Worm (Caenorhabditis elegans) whole organism, L1 larva: ENCODE measurements around the gene mboa-2.

Experiments
- C04F5.9 ChIP-seq: sonication (generic microtip); optimal IDR thresholded peaks from 2 replicates; lab custom pipeline; 2016; ENCODE audit warnings: missing genetic modification characterization, missing compliant biosample characterization
- C16A3.4 ChIP-seq: fragments of 150-350 bp; optimal IDR thresholded peaks from 2 replicates; lab custom pipeline; 2014; ENCODE audit warnings: missing biosample characterization, missing genetic modification characterization
- F16B12.6 ChIP-seq: fragments of 150-350 bp; optimal IDR thresholded peaks from 2 replicates; lab custom pipeline; 2014; ENCODE audit warnings: missing biosample characterization, missing genetic modification characterization
- aly-2 ChIP-seq: fragments of 150-350 bp; optimal IDR thresholded peaks from 2 replicates; lab custom pipeline; 2014; ENCODE audit warnings: missing biosample characterization, missing genetic modification characterization
- blmp-1 ChIP-seq: fragments of 150-350 bp; optimal IDR thresholded peaks from 2 replicates; lab custom pipeline; 2014; ENCODE audit warnings: missing biosample characterization, missing genetic modification characterization
- ceh-63 ChIP-seq: fragments of 200-800 bp; sonication (Bioruptor generic); optimal IDR thresholded peaks from 2 replicates; lab custom pipeline; 2018; ENCODE audit warnings: mild to moderate bottlenecking, missing genetic modification characterization, missing compliant biosample characterization
- ceh-8 ChIP-seq: fragments of 200-800 bp; sonication (Bioruptor generic); optimal IDR thresholded peaks from 2 replicates; lab custom pipeline; 2018; ENCODE audit warnings: mild to moderate bottlenecking, missing genetic modification characterization, moderate library complexity, missing compliant biosample characterization
- ceh-88 ChIP-seq: fragments of 200-800 bp; sonication (Bioruptor generic); IDR thresholded peaks from 2 replicates; pipeline ENCODE4 v1.3.6; 2022; ENCODE audit warnings: missing genetic modification characterization, missing compliant biosample characterization
- ceh-90 ChIP-seq: sonication (generic microtip); optimal IDR thresholded peaks from 2 replicates; lab custom pipeline; 2016; ENCODE audit warnings: missing genetic modification characterization, missing compliant biosample characterization
- ces-1 ChIP-seq: fragments of 150-350 bp; optimal IDR thresholded peaks from 2 replicates; lab custom pipeline; 2014; ENCODE audit warnings: missing biosample characterization, missing genetic modification reagents, missing genetic modification characterization
- dsc-1 ChIP-seq: sonication (generic microtip); optimal IDR thresholded peaks from 2 replicates; lab custom pipeline; 2016; ENCODE audit warnings: mild to moderate bottlenecking, missing genetic modification characterization, missing compliant biosample characterization
- efl-1 ChIP-seq, 4 experiments: fragments of 150-350 bp; optimal IDR thresholded peaks in 3 of 4; peaks in 1 of 4; 1 replicate in 1 of 4; 2 replicates in 3 of 4; lab custom pipeline; 2014; ENCODE audit warnings: missing biosample characterization in 2 of 4, missing genetic modification characterization in 2 of 4, missing genetic modification reagents in 2 of 4
- egl-13 ChIP-seq: sonication (generic microtip); optimal IDR thresholded peaks from 2 replicates; lab custom pipeline; 2016; ENCODE audit warnings: missing genotype, missing genetic modification reagents, missing genetic modification characterization, missing compliant biosample characterization
- egl-27 ChIP-seq, 2 experiments: fragments of 150-350 bp in 1 of 2; sonication (generic microtip); optimal IDR thresholded peaks; 3 replicates each; lab custom pipeline; 2017 to 2018; ENCODE audit warnings: missing biosample characterization in 2 of 2, missing genetic modification characterization in 2 of 2, missing genetic modification reagents in 2 of 2
- elt-2 ChIP-seq: sonication (generic microtip); optimal IDR thresholded peaks from 2 replicates; lab custom pipeline; 2016; ENCODE audit warnings: missing genetic modification characterization, mild to moderate bottlenecking, inconsistent platforms, missing compliant biosample characterization, missing genetic modification reagents
- grh-1 ChIP-seq: fragments of 200-800 bp; sonication (Bioruptor generic); IDR thresholded peaks from 2 replicates; pipeline ENCODE4 v1.3.6; 2022; ENCODE audit warnings: missing genetic modification reagents, missing genetic modification characterization, missing compliant biosample characterization
- hlh-17 ChIP-seq: fragments of 200-800 bp; sonication (Bioruptor generic); optimal IDR thresholded peaks from 2 replicates; lab custom pipeline; 2018; ENCODE audit warnings: missing genetic modification characterization, mild to moderate bottlenecking, missing compliant biosample characterization, moderate library complexity, borderline replicate concordance
- jun-1 ChIP-seq: fragments of 150-350 bp; optimal IDR thresholded peaks from 2 replicates; lab custom pipeline; 2014; ENCODE audit warnings: missing biosample characterization, missing genetic modification reagents, missing genetic modification characterization
- lin-15B ChIP-seq: fragments of 150-350 bp; sonication (generic microtip); optimal IDR thresholded peaks from 3 replicates; lab custom pipeline; 2014; ENCODE audit warnings: missing biosample characterization, missing genetic modification characterization
- lin-35 ChIP-seq, 2 experiments: fragments of 150-350 bp; optimal IDR thresholded peaks; 2 replicates each; lab custom pipeline; 2014; ENCODE audit warnings: missing biosample characterization in 2 of 2, missing genetic modification characterization in 2 of 2, missing genetic modification reagents in 2 of 2
- lin-39 ChIP-seq: fragments of 150-350 bp; optimal IDR thresholded peaks from 2 replicates; lab custom pipeline; 2014; ENCODE audit warnings: missing biosample characterization, missing genetic modification reagents, missing genetic modification characterization
- lsy-2 ChIP-seq, 2 experiments: fragments of 150-350 bp; optimal IDR thresholded peaks; 2 replicates each; lab custom pipeline; 2014; ENCODE audit warnings: missing biosample characterization in 2 of 2, missing genetic modification characterization in 2 of 2
- mab-9 ChIP-seq: fragments of 200-800 bp; sonication (Bioruptor generic); IDR thresholded peaks from 2 replicates; pipeline ENCODE4 v1.3.6; 2022; ENCODE audit warnings: missing genetic modification reagents, missing genetic modification characterization, missing compliant biosample characterization
- mef-2 ChIP-seq: fragments of 150-350 bp; optimal IDR thresholded peaks from 2 replicates; lab custom pipeline; 2014; ENCODE audit warnings: missing biosample characterization, missing genetic modification characterization
- mep-1 ChIP-seq: fragments of 150-350 bp; optimal IDR thresholded peaks from 2 replicates; lab custom pipeline; 2014; ENCODE audit warnings: missing biosample characterization, missing genetic modification characterization
- nhr-19 ChIP-seq: fragments of 200-800 bp; sonication (Bioruptor generic); conservative IDR thresholded peaks from 2 replicates; pipeline ENCODE4 v1.3.6; 2022; ENCODE audit warnings: missing genetic modification characterization, missing compliant biosample characterization
- nhr-20 ChIP-seq: sonication (generic microtip); optimal IDR thresholded peaks from 2 replicates; lab custom pipeline; 2016; ENCODE audit warnings: mild to moderate bottlenecking, missing genetic modification characterization, missing compliant biosample characterization
- nhr-237 ChIP-seq: fragments of 150-350 bp; optimal IDR thresholded peaks from 2 replicates; lab custom pipeline; 2014; ENCODE audit warnings: missing biosample characterization, missing genetic modification characterization
- nhr-28 ChIP-seq: fragments of 150-350 bp; optimal IDR thresholded peaks from 2 replicates; lab custom pipeline; 2014; ENCODE audit warnings: missing biosample characterization, missing genetic modification characterization
- nhr-47 ChIP-seq: sonication (generic microtip); optimal IDR thresholded peaks from 2 replicates; lab custom pipeline; 2016; ENCODE audit warnings: mild to moderate bottlenecking, missing genetic modification characterization, moderate library complexity, missing compliant biosample characterization
- nhr-71 ChIP-seq: sonication (generic microtip); optimal IDR thresholded peaks from 2 replicates; lab custom pipeline; 2016; ENCODE audit warnings: mild to moderate bottlenecking, missing genetic modification characterization, moderate library complexity, missing compliant biosample characterization
- nhr-90 ChIP-seq: sonication (generic microtip); optimal IDR thresholded peaks from 2 replicates; lab custom pipeline; 2016; ENCODE audit warnings: mild to moderate bottlenecking, missing genetic modification characterization, missing compliant biosample characterization; ENCODE audit not compliant: poor library complexity
- pax-3 ChIP-seq: fragments of 200-800 bp; sonication (Bioruptor generic); optimal IDR thresholded peaks from 2 replicates; lab custom pipeline; 2018; ENCODE audit warnings: mild to moderate bottlenecking, missing genetic modification characterization, moderate library complexity, missing compliant biosample characterization
- rnt-1 ChIP-seq: sonication (generic microtip); optimal IDR thresholded peaks from 2 replicates; lab custom pipeline; 2016; ENCODE audit warnings: mild to moderate bottlenecking, missing genetic modification characterization, moderate library complexity, missing compliant biosample characterization
- snpc-4 ChIP-seq: fragments of 150-350 bp; optimal IDR thresholded peaks from 2 replicates; lab custom pipeline; 2014; ENCODE audit warnings: missing biosample characterization, missing genetic modification characterization
- sox-4 ChIP-seq: sonication (generic microtip); optimal IDR thresholded peaks from 2 replicates; lab custom pipeline; 2016; ENCODE audit warnings: missing genetic modification characterization, missing compliant biosample characterization
- sptf-1 ChIP-seq: fragments of 150-350 bp; optimal IDR thresholded peaks from 2 replicates; lab custom pipeline; 2014; ENCODE audit warnings: missing biosample characterization, missing genetic modification characterization
- swsn-7 ChIP-seq: sonication (generic microtip); optimal IDR thresholded peaks from 2 replicates; lab custom pipeline; 2016; ENCODE audit warnings: missing genetic modification characterization, missing compliant biosample characterization
- tbx-2 ChIP-seq: sonication (generic microtip); optimal IDR thresholded peaks from 2 replicates; lab custom pipeline; 2016; ENCODE audit warnings: missing genetic modification characterization, missing compliant biosample characterization
- unc-130 ChIP-seq: fragments of 150-350 bp; optimal IDR thresholded peaks from 2 replicates; lab custom pipeline; 2017; ENCODE audit warnings: missing biosample characterization, missing genetic modification characterization, inconsistent platforms
- unc-30 ChIP-seq: sonication (generic microtip); optimal IDR thresholded peaks from 2 replicates; lab custom pipeline; 2017; ENCODE audit warnings: missing biosample characterization, missing genetic modification characterization
- unc-62 ChIP-seq: fragments of 150-350 bp; optimal IDR thresholded peaks from 2 replicates; lab custom pipeline; 2014; ENCODE audit warnings: missing biosample characterization, missing genetic modification reagents, missing genetic modification characterization
- vab-15 ChIP-seq: sonication (generic microtip); optimal IDR thresholded peaks from 2 replicates; lab custom pipeline; 2017; ENCODE audit warnings: missing genotype, mild to moderate bottlenecking, missing genetic modification characterization, missing compliant biosample characterization
- xbp-1 ChIP-seq: sonication (generic microtip); optimal IDR thresholded peaks from 2 replicates; lab custom pipeline; 2016; ENCODE audit warnings: missing genetic modification characterization, missing compliant biosample characterization
- ztf-11 ChIP-seq, 2 experiments: sonication (generic microtip); optimal IDR thresholded peaks; 2 replicates each; lab custom pipeline; 2016 to 2017; ENCODE audit warnings: missing genetic modification characterization in 2 of 2, missing biosample characterization in 1 of 2, missing compliant biosample characterization in 1 of 2

Gene mboa-2

DNA sequence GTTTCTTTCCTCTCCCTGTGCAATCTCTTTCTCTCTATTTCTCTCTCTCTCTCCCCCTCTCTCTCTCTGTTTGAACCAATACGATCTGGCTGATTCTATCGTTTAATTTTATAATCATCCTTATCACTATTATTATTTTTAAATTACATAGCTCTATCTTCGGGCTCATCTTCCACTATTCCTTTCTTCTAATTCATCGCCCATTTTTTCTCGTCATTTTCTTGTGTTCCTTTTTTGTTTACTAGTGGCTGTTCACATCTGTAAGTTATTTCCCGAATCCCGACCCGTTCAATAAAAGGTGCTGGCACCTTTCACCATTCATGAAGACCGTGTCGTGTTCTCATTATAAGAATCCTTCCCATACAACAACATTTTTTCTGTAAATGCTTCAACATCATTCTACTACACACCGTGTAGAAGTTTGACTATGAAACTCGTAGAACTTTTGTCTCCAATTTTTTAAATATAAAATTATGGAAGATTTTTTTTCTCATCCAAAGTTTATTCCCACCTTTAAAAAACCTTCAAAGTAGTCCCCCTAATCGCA, 4.0 kb downstream of the mboa-2 start (continued):
- TF ChIP-seq efl-1 (optimal IDR thresholded peaks at IDR 0.05; lab: Kevin White, UChicago), result peak in 1 of 2 experiments; percentile 15
- TF ChIP-seq efl-1 (GFP tag; optimal IDR thresholded peaks at IDR 0.05 in 1 of 2; lab: Kevin White, UChicago), result peak in 1 of 2 experiments; percentile 71
- no peak for TF ChIP-seq xbp-1 (tag; lab: Kevin White, UChicago)
- TF ChIP-seq jun-1 (tag; lab: Kevin White, UChicago), result no peak
- TF ChIP-seq ztf-11 (tag; optimal IDR thresholded peaks at IDR 0.05; lab: Kevin White, UChicago), result peak in 1 of 2 experiments; percentile 3
- no peak for TF ChIP-seq unc-130 (tag; lab: Kevin White, UChicago)
- TF ChIP-seq unc-30 (tag; lab: Kevin White, UChicago), result no peak
- TF ChIP-seq lin-39 (tag; lab: Kevin White, UChicago), result no peak
- TF ChIP-seq swsn-7 (tag; lab: Kevin White, UChicago), result no peak
- no peak for TF ChIP-seq snpc-4
- TF ChIP-seq C16A3.4 (tag; lab: Kevin White, UChicago), result no peak
- no peak for TF ChIP-seq lin-15B (tag; lab: Kevin White, UChicago)
- no peak for TF ChIP-seq hlh-17 (GFP tag; lab: Kevin White, UChicago)
- TF ChIP-seq dsc-1 (tag; lab: Kevin White, UChicago), result no peak
- no peak for TF ChIP-seq ceh-90 (tag; lab: Kevin White, UChicago)
- no peak for TF ChIP-seq grh-1 (GFP tag; lab: Robert Waterston, UW)
- TF ChIP-seq mep-1 (tag; lab: Kevin White, UChicago), result no peak
- no peak for TF ChIP-seq vab-15 (tag; lab: Kevin White, UChicago)
- TF ChIP-seq, all 84 proteins: peak for 9

DNA sequence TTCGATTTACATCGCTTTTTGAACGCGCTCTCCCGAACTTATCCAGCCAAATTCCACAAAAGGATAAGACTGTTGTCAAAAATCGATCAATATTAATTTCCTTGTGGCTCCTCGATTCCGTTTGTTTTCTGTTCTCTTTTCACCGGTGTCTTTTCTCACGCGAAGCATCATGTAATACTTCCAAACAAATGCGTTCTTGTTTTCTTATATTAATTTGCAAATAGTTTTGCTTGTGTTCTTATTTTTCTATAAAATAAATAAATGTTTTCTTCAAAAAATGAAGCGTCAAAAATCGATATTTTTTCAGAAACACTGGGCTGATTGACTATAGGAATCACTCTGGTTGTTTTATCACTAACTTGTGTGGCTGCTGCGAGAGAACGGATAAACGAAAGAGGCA, 8.7 kb downstream of the mboa-2 start, which contains the start of gene math-33:
TSS of gene math-33 (plus strand) at position 301 of the 400 bp plus-strand sequence.
- TF ChIP-seq sptf-1 (tag; lab: Kevin White, UChicago) (no peak), dsc-1 (tag; lab: Kevin White, UChicago) (no peak), blmp-1 (tag; lab: Kevin White, UChicago) (no peak), nhr-20 (tag; lab: Kevin White, UChicago) (no peak), ceh-63 (GFP tag; lab: Kevin White, UChicago) (no peak), hlh-17 (GFP tag; lab: Kevin White, UChicago) (no peak), nhr-19 (GFP tag; lab: Robert Waterston, UW) (no peak), pax-3 (tag; lab: Kevin White, UChicago) (no peak), ceh-8 (no peak), ceh-88 (GFP tag; lab: Robert Waterston, UW) (no peak), nhr-71 (tag; lab: Kevin White, UChicago) (no peak), lsy-2 (tag; optimal IDR thresholded peaks at IDR 0.05; lab: Kevin White, UChicago) (no peak), mep-1 (tag; lab: Kevin White, UChicago) (no peak), mef-2 (tag; lab: Kevin White, UChicago) (no peak), ces-1 (GFP tag; lab: Kevin White, UChicago) (no peak), unc-130 (tag; lab: Kevin White, UChicago) (no peak)
- TF ChIP-seq, all 84 proteins: peak for 0

DNA sequence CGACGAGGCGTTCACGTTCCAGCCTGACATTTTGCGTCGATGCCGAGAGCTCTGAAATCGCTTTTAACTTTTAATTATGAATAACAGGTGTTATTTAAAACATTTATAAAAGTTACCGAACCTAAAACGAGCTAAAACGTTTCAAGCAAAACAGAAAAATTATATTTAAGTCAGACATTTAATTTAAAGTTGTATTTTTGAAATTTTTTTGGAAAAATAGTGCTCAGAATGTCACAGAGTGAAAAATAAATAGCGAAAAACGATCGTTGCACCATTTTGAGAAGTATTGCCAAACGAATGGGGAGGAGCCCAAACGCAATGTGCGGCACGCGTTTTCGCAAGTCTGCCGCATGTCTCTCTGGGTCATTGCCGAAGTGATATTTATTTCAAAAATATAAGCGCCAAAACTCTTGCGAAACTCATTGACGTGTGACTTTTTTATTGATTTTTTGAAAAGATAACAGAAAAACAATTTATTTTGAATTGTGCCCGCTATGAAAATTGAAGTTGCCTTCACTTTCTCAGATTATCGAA, 9.2 kb downstream of the mboa-2 start, which contains the start of gene erfa-3:
TSS of gene erfa-3 (minus strand) at position 51 of the 534 bp plus-strand sequence.
- TF ChIP-seq unc-30 (tag; lab: Kevin White, UChicago) (no peak), elt-2 (tag; lab: Kevin White, UChicago) (peak; percentile 54), C04F5.9 (no peak), lin-39 (tag; lab: Kevin White, UChicago) (peak; percentile 62), nhr-20 (tag; lab: Kevin White, UChicago) (peak; percentile 59), unc-130 (tag; lab: Kevin White, UChicago) (peak; percentile 68), mep-1 (tag; lab: Kevin White, UChicago) (peak; percentile 46), nhr-47 (tag; lab: Kevin White, UChicago) (peak; percentile 62), nhr-28 (tag; lab: Kevin White, UChicago) (no peak), aly-2 (tag; lab: Kevin White, UChicago) (no peak), egl-13 (tag; lab: Kevin White, UChicago) (peak; percentile 53), nhr-237 (tag; lab: Kevin White, UChicago) (no peak), tbx-2 (peak; percentile 49), lin-35 (GFP tag; optimal IDR thresholded peaks at IDR 0.05; lab: Kevin White, UChicago) (peak; percentile 40 to 72), egl-27 (tag; optimal IDR thresholded peaks at IDR 0.05; lab: Kevin White, UChicago) (no peak), sox-4 (tag; lab: Kevin White, UChicago) (peak; percentile 34), hlh-17 (GFP tag; lab: Kevin White, UChicago) (no peak), nhr-90 (tag; lab: Kevin White, UChicago) (peak; percentile 69), rnt-1 (tag; lab: Kevin White, UChicago) (peak; percentile 85), grh-1 (GFP tag; lab: Robert Waterston, UW) (peak; percentile 51; the same call in 1 of the 2 replicates), nhr-19 (GFP tag; lab: Robert Waterston, UW) (peak; percentile 53), jun-1 (tag; lab: Kevin White, UChicago) (peak; percentile 33), F16B12.6 (tag; lab: Kevin White, UChicago) (no peak), mab-9 (no peak), unc-62 (GFP tag; lab: Kevin White, UChicago) (no peak)
